Worm (Caenorhabditis elegans) whole organism, young adult: ENCODE measurements around the gene F38C2.4.

Experiments
- B0019.2 ChIP-seq: fragments of 200-800 bp; sonication (Bioruptor generic); conservative IDR thresholded peaks from 2 replicates; pipeline ENCODE4 v1.3.6; 2022; ENCODE audit warnings: missing genetic modification reagents, missing genetic modification characterization, missing compliant biosample characterization
- B0035.1 ChIP-seq: sonication (generic microtip); optimal IDR thresholded peaks from 2 replicates; lab custom pipeline; 2016; ENCODE audit warnings: missing genetic modification characterization, mild to moderate bottlenecking, missing compliant biosample characterization, missing genotype, missing genetic modification reagents
- D2030.7 ChIP-seq: fragments of 200-800 bp; sonication (Bioruptor generic); IDR thresholded peaks from 2 replicates; pipeline ENCODE4 v1.3.6; 2022; ENCODE audit warnings: missing genetic modification reagents, missing genetic modification characterization, missing compliant biosample characterization
- F33H1.4 ChIP-seq: fragments of 200-800 bp; sonication (Bioruptor generic); IDR thresholded peaks from 2 replicates; pipeline ENCODE4 v1.3.6; 2022; ENCODE audit warnings: missing genetic modification reagents, missing genetic modification characterization, missing compliant biosample characterization
- F49E8.2 ChIP-seq: sonication (generic microtip); optimal IDR thresholded peaks from 3 replicates; lab custom pipeline; 2017; ENCODE audit warnings: missing genetic modification characterization, mild to moderate bottlenecking, missing compliant biosample characterization, antibody characterized with exemption, moderate library complexity; ENCODE audit not compliant: insufficient read depth
- F52B5.7 ChIP-seq: sonication (generic microtip); optimal IDR thresholded peaks from 2 replicates; lab custom pipeline; 2016; ENCODE audit warnings: mild to moderate bottlenecking, missing genetic modification characterization, missing compliant biosample characterization
- F57A8.1 ChIP-seq: fragments of 200-800 bp; sonication (Bioruptor generic); optimal IDR thresholded peaks from 2 replicates; lab custom pipeline; 2018; ENCODE audit warnings: mild to moderate bottlenecking, missing genetic modification characterization, moderate library complexity, missing compliant biosample characterization
- Y53G8AR.9 ChIP-seq: fragments of 200-800 bp; sonication (Bioruptor generic); conservative IDR thresholded peaks from 2 replicates; pipeline ENCODE4 v1.3.6; 2022; ENCODE audit warnings: missing genetic modification reagents, missing genetic modification characterization, missing compliant biosample characterization
- ZK185.1 ChIP-seq: sonication (generic microtip); optimal IDR thresholded peaks from 2 replicates; lab custom pipeline; 2016; ENCODE audit warnings: mild to moderate bottlenecking, missing genetic modification characterization, missing compliant biosample characterization; ENCODE audit not compliant: poor library complexity, severe bottlenecking
- aptf-2 ChIP-seq: fragments of 200-800 bp; sonication (Bioruptor generic); conservative IDR thresholded peaks from 2 replicates; pipeline ENCODE4 v1.3.6; 2022; ENCODE audit warnings: missing genetic modification reagents, missing genetic modification characterization, missing compliant biosample characterization
- aptf-3 ChIP-seq: fragments of 200-800 bp; sonication (Bioruptor generic); IDR thresholded peaks from 2 replicates; pipeline ENCODE4 v1.3.6; 2022; ENCODE audit warnings: missing genetic modification characterization, missing compliant biosample characterization
- atf-7 ChIP-seq: sonication (generic microtip); optimal IDR thresholded peaks from 2 replicates; lab custom pipeline; 2017; ENCODE audit warnings: mild to moderate bottlenecking, missing genetic modification characterization, missing compliant biosample characterization
- athp-1 ChIP-seq: sonication (generic microtip); optimal IDR thresholded peaks from 2 replicates; lab custom pipeline; 2017; ENCODE audit warnings: mild to moderate bottlenecking, missing genetic modification characterization, missing compliant biosample characterization
- attf-3 ChIP-seq: fragments of 200-800 bp; sonication (Bioruptor generic); conservative IDR thresholded peaks from 2 replicates; pipeline ENCODE4 v1.3.6; 2022; ENCODE audit warnings: missing genetic modification reagents, missing genetic modification characterization, missing compliant biosample characterization
- bed-2 ChIP-seq: fragments of 200-800 bp; sonication (Bioruptor generic); IDR thresholded peaks from 2 replicates; pipeline ENCODE4 v1.3.6; 2022; ENCODE audit warnings: missing genetic modification reagents, missing genetic modification characterization, missing compliant biosample characterization
- cebp-1 ChIP-seq, 2 experiments: fragments of 200-800 bp in 1 of 2; sonication (Bioruptor generic) in 1 of 2; sonication (generic microtip) in 1 of 2; IDR thresholded peaks in 1 of 2; optimal IDR thresholded peaks in 1 of 2; 2 replicates each; pipeline versions ENCODE4 v1.3.6 to Lab custom; 2017 to 2022; ENCODE audit warnings: missing compliant biosample characterization in 2 of 2, missing genetic modification characterization in 2 of 2, mild to moderate bottlenecking in 1 of 2, missing genetic modification reagents in 1 of 2, moderate library complexity in 1 of 2
- ceh-58 ChIP-seq: fragments of 200-800 bp; sonication (Bioruptor generic); IDR thresholded peaks from 2 replicates; pipeline ENCODE4 v1.3.6; 2022; ENCODE audit warnings: missing genetic modification characterization, missing compliant biosample characterization
- dox-1 ChIP-seq: fragments of 200-800 bp; sonication (Bioruptor generic); IDR thresholded peaks from 2 replicates; pipeline ENCODE4 v1.3.6; 2022; ENCODE audit warnings: missing genetic modification reagents, missing genetic modification characterization, missing compliant biosample characterization
- dpl-1 ChIP-seq: fragments of 150-350 bp; optimal IDR thresholded peaks from 2 replicates; lab custom pipeline; 2014; ENCODE audit warnings: missing biosample characterization, missing genetic modification reagents, missing genetic modification characterization
- egrh-3 ChIP-seq: fragments of 200-800 bp; sonication (Bioruptor generic); IDR thresholded peaks from 2 replicates; pipeline ENCODE4 v1.3.6; 2022; ENCODE audit warnings: missing genetic modification reagents, missing genetic modification characterization, missing compliant biosample characterization
- hlh-26 ChIP-seq: fragments of 200-800 bp; sonication (Bioruptor generic); conservative IDR thresholded peaks from 2 replicates; pipeline ENCODE4 v1.3.6; 2022; ENCODE audit warnings: missing genetic modification reagents, missing genetic modification characterization, missing compliant biosample characterization
- hmg-1.2 ChIP-seq: fragments of 200-800 bp; sonication (Bioruptor generic); IDR thresholded peaks from 2 replicates; pipeline ENCODE4 v1.3.6; 2022; ENCODE audit warnings: missing genetic modification reagents, missing genetic modification characterization, missing compliant biosample characterization
- lin-26 ChIP-seq: fragments of 200-800 bp; sonication (Bioruptor generic); IDR thresholded peaks from 2 replicates; pipeline ENCODE4 v1.3.6; 2022; ENCODE audit warnings: missing genetic modification reagents, missing genetic modification characterization, missing compliant biosample characterization
- lin-35 ChIP-seq, 3 experiments: fragments of 150-350 bp in 2 of 3; sonication (generic microtip) in 1 of 3; optimal IDR thresholded peaks; 2 replicates each; lab custom pipeline; 2014 to 2018; ENCODE audit warnings: missing biosample characterization in 3 of 3, missing genetic modification characterization in 3 of 3, missing genetic modification reagents in 3 of 3
- lin-40 ChIP-seq: sonication (generic microtip); optimal IDR thresholded peaks from 2 replicates; lab custom pipeline; 2016; ENCODE audit warnings: missing genetic modification characterization, mild to moderate bottlenecking, missing compliant biosample characterization, missing genotype, missing genetic modification reagents
- lin-54 ChIP-seq: fragments of 200-800 bp; sonication (Bioruptor generic); optimal IDR thresholded peaks from 2 replicates; lab custom pipeline; 2018; ENCODE audit warnings: mild to moderate bottlenecking, missing genetic modification characterization, missing compliant biosample characterization
- lir-1 ChIP-seq: fragments of 200-800 bp; sonication (Bioruptor generic); conservative IDR thresholded peaks from 2 replicates; pipeline ENCODE4 v1.3.6; 2022; ENCODE audit warnings: missing genetic modification reagents, missing genetic modification characterization, missing compliant biosample characterization
- mel-28 ChIP-seq: sonication (generic microtip); optimal IDR thresholded peaks from 2 replicates; lab custom pipeline; 2016; ENCODE audit warnings: borderline replicate concordance, mild to moderate bottlenecking, missing genetic modification characterization, missing compliant biosample characterization
- mes-4 ChIP-seq: sonication (generic microtip); optimal IDR thresholded peaks from 2 replicates; lab custom pipeline; 2016; ENCODE audit warnings: missing genotype, missing genetic modification characterization, missing compliant biosample characterization
- mxl-1 ChIP-seq: sonication (generic microtip); optimal IDR thresholded peaks from 2 replicates; lab custom pipeline; 2016; ENCODE audit warnings: missing genetic modification characterization, missing compliant biosample characterization
- nfya-2 ChIP-seq: fragments of 200-800 bp; sonication (Bioruptor generic); IDR thresholded peaks from 2 replicates; pipeline ENCODE4 v1.3.6; 2022; ENCODE audit warnings: missing genetic modification reagents, missing genetic modification characterization, missing compliant biosample characterization
- nhr-179 ChIP-seq: sonication (generic microtip); optimal IDR thresholded peaks from 2 replicates; lab custom pipeline; 2016; ENCODE audit warnings: mild to moderate bottlenecking, missing genetic modification characterization, missing compliant biosample characterization
- nhr-27 ChIP-seq: fragments of 200-800 bp; sonication (Bioruptor generic); optimal IDR thresholded peaks from 2 replicates; lab custom pipeline; 2018; ENCODE audit warnings: mild to moderate bottlenecking, missing genetic modification characterization, moderate library complexity, missing compliant biosample characterization
- nhr-80 ChIP-seq: sonication (generic microtip); optimal IDR thresholded peaks from 2 replicates; lab custom pipeline; 2016; ENCODE audit warnings: missing genetic modification characterization, missing compliant biosample characterization
- nhr-90 ChIP-seq: sonication (generic microtip); optimal IDR thresholded peaks from 2 replicates; lab custom pipeline; 2016; ENCODE audit warnings: missing genotype, mild to moderate bottlenecking, missing genetic modification characterization, missing compliant biosample characterization
- somi-1 ChIP-seq: fragments of 200-800 bp; sonication (Bioruptor generic); optimal IDR thresholded peaks from 2 replicates; lab custom pipeline; 2018; ENCODE audit warnings: mild to moderate bottlenecking, missing genetic modification characterization, missing compliant biosample characterization
- tbp1 ChIP-seq: fragments of 200-800 bp; sonication (Bioruptor generic); optimal IDR thresholded peaks from 2 replicates; lab custom pipeline; 2018; ENCODE audit warnings: mild to moderate bottlenecking, missing genetic modification characterization, missing compliant biosample characterization
- tbx-9 ChIP-seq: sonication (generic microtip); optimal IDR thresholded peaks from 2 replicates; lab custom pipeline; 2016; ENCODE audit warnings: borderline replicate concordance, missing genetic modification characterization, inconsistent platforms, missing compliant biosample characterization
- tlf-1 ChIP-seq: fragments of 200-800 bp; sonication (Bioruptor generic); optimal IDR thresholded peaks from 2 replicates; lab custom pipeline; 2018; ENCODE audit warnings: mild to moderate bottlenecking, missing genetic modification characterization, missing compliant biosample characterization
- unc-130 ChIP-seq: sonication (generic microtip); optimal IDR thresholded peaks from 2 replicates; lab custom pipeline; 2016; ENCODE audit warnings: missing genetic modification reagents, missing genetic modification characterization, missing compliant biosample characterization
- xnd-1 ChIP-seq: sonication (generic microtip); optimal IDR thresholded peaks from 2 replicates; lab custom pipeline; 2016; ENCODE audit warnings: missing genotype, missing genetic modification reagents, missing genetic modification characterization, missing compliant biosample characterization
- ztf-18 ChIP-seq: sonication (generic microtip); optimal IDR thresholded peaks from 2 replicates; lab custom pipeline; 2016; ENCODE audit warnings: missing genotype, mild to moderate bottlenecking, missing genetic modification characterization, missing compliant biosample characterization
- ztf-25 ChIP-seq: fragments of 200-800 bp; sonication (Bioruptor generic); IDR thresholded peaks from 2 replicates; pipeline ENCODE4 v1.3.6; 2022; ENCODE audit warnings: missing genetic modification reagents, missing genetic modification characterization, missing compliant biosample characterization
- ztf-3 ChIP-seq: fragments of 200-800 bp; sonication (Bioruptor generic); optimal IDR thresholded peaks from 2 replicates; lab custom pipeline; 2018; ENCODE audit warnings: mild to moderate bottlenecking, missing genetic modification characterization, missing compliant biosample characterization

The F38C2.4 gene

DNA sequence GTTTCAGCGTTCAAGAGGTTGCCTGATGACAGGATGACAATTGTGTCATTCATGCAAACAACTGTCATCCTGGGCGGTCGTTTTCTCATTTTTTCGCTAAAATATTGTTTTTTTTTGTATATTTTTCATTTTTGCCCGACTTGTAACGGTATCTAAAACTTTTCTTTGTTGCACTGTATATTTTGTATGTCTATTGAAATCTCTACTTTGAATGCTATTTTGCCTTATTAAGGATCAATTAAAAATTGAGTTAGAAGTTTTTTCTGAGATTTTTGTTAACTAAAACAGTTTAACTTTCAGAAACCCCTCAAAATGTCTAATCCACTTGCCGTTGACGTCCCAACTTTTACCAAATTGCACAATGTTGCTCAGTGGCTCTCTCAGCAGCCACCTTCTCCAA lies 6.8 kb downstream of the F38C2.4 start, which contains the start of gene ccch-2:
ccch-2 (plus strand) TSS at position 301 of the 400 bp plus-strand sequence.
- TF ChIP-seq bed-2 (no peak), F57A8.1 (GFP tag; lab: Kevin White, UChicago) (no peak), attf-3 (no peak), mel-28 (tag; lab: Kevin White, UChicago) (no peak), ZK185.1 (no peak), atf-7 (tag; lab: Kevin White, UChicago) (no peak), nhr-90 (no peak), F33H1.4 (no peak), aptf-3 (GFP tag; lab: Robert Waterston, UW) (no peak), B0035.1 (tag; lab: Kevin White, UChicago) (no peak), hlh-26 (GFP tag; lab: Robert Waterston, UW) (no peak)
- TF ChIP-seq, all 124 proteins: peak for 0

DNA sequence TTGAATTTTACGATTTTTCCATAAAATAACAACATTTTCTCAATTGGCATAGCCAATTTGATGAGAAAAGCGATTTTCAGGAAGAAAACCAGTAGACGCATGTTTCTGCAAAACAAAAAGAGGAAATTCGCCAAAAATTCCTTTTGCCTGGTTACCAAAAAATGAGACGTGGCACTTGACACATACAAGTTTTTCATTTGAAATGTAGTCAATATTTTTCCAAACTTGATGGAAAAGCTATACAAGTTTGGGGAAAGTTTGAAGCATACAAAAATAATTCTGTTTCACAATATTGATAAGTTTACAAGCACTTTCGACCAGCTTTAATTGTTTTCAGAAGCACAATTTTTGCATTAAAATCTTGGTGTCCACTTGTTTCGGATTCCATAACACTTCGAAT lies 9.6 kb downstream of the F38C2.4 start, which contains the start of gene clec-191:
clec-191 (minus strand) TSS at position 101 of the 400 bp plus-strand sequence.
- TF ChIP-seq aptf-2 (no peak), hmg-1.2 (no peak), nhr-179 (no peak), tlf-1 (GFP tag; lab: Kevin White, UChicago) (no peak), lin-54 (GFP tag; lab: Kevin White, UChicago) (no peak), D2030.7 (no peak), hlh-26 (GFP tag; lab: Robert Waterston, UW) (no peak), unc-130 (GFP tag; lab: Kevin White, UChicago) (no peak), mes-4 (tag; lab: Kevin White, UChicago) (no peak), lir-1 (GFP tag; lab: Robert Waterston, UW) (no peak), tbx-9 (no peak), lin-26 (no peak), dpl-1 (GFP tag; lab: Kevin White, UChicago) (no peak), B0019.2 (GFP tag; lab: Robert Waterston, UW) (no peak), aptf-3 (GFP tag; lab: Robert Waterston, UW) (no peak), athp-1 (no peak), nhr-80 (tag; lab: Kevin White, UChicago) (no peak), attf-3 (no peak), nfya-2 (GFP tag; lab: Robert Waterston, UW) (no peak)

DNA sequence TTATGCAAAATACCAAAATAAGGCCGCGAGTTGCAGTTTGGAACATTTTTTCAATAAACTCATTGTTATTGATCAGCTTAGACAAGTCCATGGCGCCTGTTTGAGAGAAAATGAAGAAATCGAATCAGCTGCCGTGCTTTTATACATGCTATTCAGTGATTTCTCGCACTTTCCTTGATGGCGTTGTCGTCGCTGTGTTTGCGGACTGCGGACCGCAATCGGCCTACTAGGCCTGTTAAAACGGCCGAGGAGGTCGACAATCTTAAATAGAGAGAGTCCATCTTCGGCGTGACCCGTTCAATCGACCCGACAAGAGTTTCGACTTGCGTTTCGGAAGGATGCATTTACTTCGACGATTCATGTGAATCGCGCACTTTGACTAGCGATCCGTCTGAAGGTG lies 19.7 kb downstream of the F38C2.4 start, which contains the start of gene srz-75:
srz-75 (minus strand) TSS at position 101 of the 400 bp plus-strand sequence.
- TF ChIP-seq atf-7 (tag; lab: Kevin White, UChicago) (no peak), mxl-1 (tag; lab: Kevin White, UChicago) (no peak), hlh-26 (GFP tag; lab: Robert Waterston, UW) (no peak), ztf-25 (GFP tag; lab: Robert Waterston, UW) (no peak), somi-1 (GFP tag; lab: Kevin White, UChicago) (no peak), mes-4 (tag; lab: Kevin White, UChicago) (no peak), dox-1 (GFP tag; lab: Robert Waterston, UW) (no peak), xnd-1 (no peak), lin-26 (no peak), F52B5.7 (tag; lab: Kevin White, UChicago) (no peak)

DNA sequence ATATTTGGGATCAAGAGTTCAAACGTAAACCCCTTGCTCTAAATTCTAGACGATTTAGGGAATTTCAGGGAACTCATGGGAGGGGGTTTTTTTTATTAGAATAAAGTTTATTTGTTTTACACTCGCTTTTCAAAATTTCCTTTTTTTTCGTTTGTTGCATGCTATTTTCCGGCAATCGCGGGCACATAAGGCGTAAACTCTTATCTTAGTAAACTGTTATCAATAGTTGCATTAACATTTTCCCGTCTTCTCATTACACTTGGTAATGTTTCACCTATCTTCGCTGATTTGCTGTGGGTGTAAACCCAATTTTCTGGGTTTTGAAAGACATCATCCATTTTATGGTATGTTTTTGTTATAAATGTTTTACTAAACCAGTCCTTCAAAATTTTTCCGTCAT lies 22.8 kb downstream of the F38C2.4 start:
- TF ChIP-seq ztf-3 (GFP tag; lab: Kevin White, UChicago) (no peak), lin-40 (tag; lab: Kevin White, UChicago) (no peak), ztf-18 (no peak), egrh-3 (GFP tag; lab: Robert Waterston, UW) (no peak), B0035.1 (tag; lab: Kevin White, UChicago) (no peak), nhr-27 (no peak), lin-35 (GFP tag; optimal IDR thresholded peaks at IDR 0.05; lab: Kevin White, UChicago) (no peak), ceh-58 (GFP tag; lab: Robert Waterston, UW) (no peak), tlf-1 (GFP tag; lab: Kevin White, UChicago) (no peak), Y53G8AR.9 (no peak), xnd-1 (no peak), nhr-80 (tag; lab: Kevin White, UChicago) (no peak), F49E8.2 (no peak), F52B5.7 (tag; lab: Kevin White, UChicago) (no peak), tbp1 (GFP tag; lab: Kevin White, UChicago) (no peak), cebp-1 (GFP tag; IDR thresholded peaks at IDR 0.05; lab: Robert Waterston, UW) (no peak), cebp-1 (tag; optimal IDR thresholded peaks at IDR 0.05; lab: Kevin White, UChicago) (no peak)
